Fruit fly (Drosophila melanogaster) whole organism, embryonic: Measurements from ENCODE around the gene Cdk7.

Source experiments
- Asciz ChIP-seq: fragments of 200-800 bp; sonication (Bioruptor generic); optimal IDR thresholded peaks from 2 replicates; lab custom pipeline; 2017; ENCODE audit warnings: missing biosample characterization, mild to moderate bottlenecking, missing genetic modification characterization, missing genetic modification reagents
- Awh ChIP-seq: fragments of 200-800 bp; sonication (Bioruptor generic); IDR thresholded peaks from 2 replicates; pipeline ENCODE4, ENCODE4 v1.3.6; 2022; ENCODE audit warnings: missing biosample characterization, missing genetic modification characterization
- CG1024 ChIP-seq: fragments of 200-800 bp; sonication (Bioruptor generic); IDR thresholded peaks from 2 replicates; pipeline ENCODE4 v1.3.6; 2022; ENCODE audit warnings: missing biosample characterization, missing genetic modification characterization
- CG10321 ChIP-seq: fragments of 200-800 bp; sonication (Bioruptor generic); IDR thresholded peaks from 2 replicates; pipeline ENCODE4 v1.3.6; 2022; ENCODE audit warnings: missing biosample characterization, missing genetic modification characterization
- CG11504 ChIP-seq: fragments of 200-800 bp; sonication (Bioruptor generic); optimal IDR thresholded peaks from 3 replicates; lab custom pipeline; 2019; ENCODE audit warnings: missing biosample characterization, mild to moderate bottlenecking, missing genetic modification characterization, moderate library complexity
- CG17829 ChIP-seq: fragments of 200-800 bp; optimal IDR thresholded peaks from 2 replicates; lab custom pipeline; 2019; ENCODE audit warnings: missing biosample characterization, mild to moderate bottlenecking, missing genetic modification characterization, moderate library complexity
- CG31224 ChIP-seq: fragments of 200-800 bp; sonication (Bioruptor generic); IDR thresholded peaks from 2 replicates; pipeline ENCODE4 v1.3.6; 2022; ENCODE audit warnings: missing biosample characterization, missing genetic modification characterization
- CG3163 ChIP-seq: fragments of 200-800 bp; sonication (Bioruptor generic); optimal IDR thresholded peaks from 3 replicates; lab custom pipeline; 2016; ENCODE audit warnings: missing biosample characterization, missing genetic modification characterization
- CG3995 ChIP-seq: fragments of 200-800 bp; sonication (Bioruptor generic); optimal IDR thresholded peaks from 3 replicates; lab custom pipeline; 2016; ENCODE audit warnings: missing biosample characterization, missing genetic modification characterization
- CG4854 ChIP-seq: fragments of 200-800 bp; sonication (Bioruptor generic); optimal IDR thresholded peaks from 2 replicates; lab custom pipeline; 2016; ENCODE audit warnings: missing biosample characterization, missing genetic modification characterization, inconsistent platforms
- CG6175 ChIP-seq: fragments of 200-800 bp; sonication (Bioruptor generic); IDR thresholded peaks from 3 replicates; pipeline ENCODE4 v1.3.6; 2022; ENCODE audit warnings: missing biosample characterization, missing genetic modification characterization
- CG6654 ChIP-seq: fragments of 200-800 bp; sonication (Bioruptor generic); optimal IDR thresholded peaks from 2 replicates; lab custom pipeline; 2017; ENCODE audit warnings: missing biosample characterization, mild to moderate bottlenecking, missing genetic modification characterization
- CG6791 ChIP-seq: fragments of 200-800 bp; sonication (Bioruptor generic); IDR thresholded peaks from 3 replicates; pipeline ENCODE4 v1.3.6; 2022; ENCODE audit warnings: missing biosample characterization, missing genetic modification characterization; ENCODE audit not compliant: partially characterized antibody
- CG9727 ChIP-seq: fragments of 200-800 bp; sonication (Bioruptor generic); optimal IDR thresholded peaks from 3 replicates; lab custom pipeline; 2017; ENCODE audit warnings: missing biosample characterization, mild to moderate bottlenecking, missing genetic modification characterization
- CG9797 ChIP-seq: fragments of 200-800 bp; sonication (Bioruptor generic); optimal IDR thresholded peaks from 3 replicates; lab custom pipeline; 2018; ENCODE audit warnings: missing biosample characterization, mild to moderate bottlenecking, missing genetic modification characterization
- CG9817 ChIP-seq: fragments of 200-800 bp; sonication (Bioruptor generic); optimal IDR thresholded peaks from 2 replicates; lab custom pipeline; 2018; ENCODE audit warnings: missing biosample characterization, mild to moderate bottlenecking, missing genetic modification characterization, moderate library complexity
- Dip3 ChIP-seq: fragments of 200-800 bp; sonication (Bioruptor generic); optimal IDR thresholded peaks from 3 replicates; lab custom pipeline; 2016; ENCODE audit warnings: missing biosample characterization, missing genetic modification characterization
- Elba2 ChIP-seq: fragments of 200-800 bp; sonication (Bioruptor generic); optimal IDR thresholded peaks from 3 replicates; lab custom pipeline; 2016; ENCODE audit warnings: missing biosample characterization, missing genetic modification characterization
- Ets65A ChIP-seq: fragments of 200-800 bp; sonication (Bioruptor generic); peaks from one replicate; lab custom pipeline; 2016; ENCODE audit warnings: missing biosample characterization, missing genetic modification characterization
- HLH54F ChIP-seq: fragments of 200-800 bp; sonication (Bioruptor generic); optimal IDR thresholded peaks from 3 replicates; lab custom pipeline; 2016; ENCODE audit warnings: missing biosample characterization, missing genetic modification characterization
- HLHmδ ChIP-seq: fragments of 200-800 bp; sonication (Bioruptor generic); optimal IDR thresholded peaks from 2 replicates; lab custom pipeline; 2018; ENCODE audit warnings: missing biosample characterization, mild to moderate bottlenecking, missing genetic modification characterization, moderate library complexity
- Hr51 ChIP-seq, 2 experiments: fragments of 200-800 bp; sonication (Bioruptor generic); optimal IDR thresholded peaks; 2 replicates in 1 of 2; 3 replicates in 1 of 2; lab custom pipeline; 2016 to 2018; ENCODE audit warnings: missing biosample characterization in 2 of 2, missing genetic modification characterization in 2 of 2, mild to moderate bottlenecking in 1 of 2, moderate library complexity in 1 of 2
- MESR4 ChIP-seq: fragments of 200-800 bp; sonication (Bioruptor generic); optimal IDR thresholded peaks from 2 replicates; lab custom pipeline; 2018; ENCODE audit warnings: missing biosample characterization, mild to moderate bottlenecking, missing genetic modification characterization, moderate library complexity
- Mrtf ChIP-seq: fragments of 200-800 bp; sonication (Bioruptor generic); IDR thresholded peaks from 3 replicates; pipeline ENCODE4 v1.3.6; 2022; ENCODE audit warnings: missing biosample characterization, missing genetic modification characterization
- NFAT ChIP-seq: fragments of 200-800 bp; sonication (Bioruptor generic); IDR thresholded peaks from 2 replicates; pipeline ENCODE4 v1.3.6; 2022; ENCODE audit warnings: missing biosample characterization, missing genetic modification characterization
- Oaz ChIP-seq: fragments of 200-800 bp; sonication (Bioruptor generic); IDR thresholded peaks from 2 replicates; pipeline ENCODE4 v1.3.6; 2022; ENCODE audit warnings: missing biosample characterization, missing genetic modification characterization
- Scr ChIP-seq: fragments of 200-800 bp; sonication (Bioruptor generic); IDR thresholded peaks from 2 replicates; pipeline ENCODE4 v1.3.6; 2022; ENCODE audit warnings: missing biosample characterization, missing genetic modification characterization; ENCODE audit not compliant: partially characterized antibody
- Sry-β ChIP-seq: fragments of 200-800 bp; sonication (Bioruptor generic); optimal IDR thresholded peaks from 2 replicates; lab custom pipeline; 2018; ENCODE audit warnings: missing biosample characterization, mild to moderate bottlenecking, missing genetic modification characterization, moderate library complexity
- Xbp1 ChIP-seq: fragments of 200-800 bp; sonication (Bioruptor generic); optimal IDR thresholded peaks from 3 replicates; lab custom pipeline; 2016; ENCODE audit warnings: missing biosample characterization, mild to moderate bottlenecking, missing genetic modification characterization
- amos ChIP-seq: fragments of 200-800 bp; sonication (Bioruptor generic); IDR thresholded peaks from 2 replicates; pipeline ENCODE4 v1.3.6; 2022; ENCODE audit warnings: missing biosample characterization, missing genetic modification characterization; ENCODE audit not compliant: partially characterized antibody
- ato ChIP-seq: fragments of 200-800 bp; sonication (Bioruptor generic); IDR thresholded peaks from 2 replicates; pipeline ENCODE4 v1.3.6; 2022; ENCODE audit warnings: missing biosample characterization, missing genetic modification characterization; ENCODE audit not compliant: partially characterized antibody
- caup ChIP-seq: fragments of 200-800 bp; sonication (Bioruptor generic); optimal IDR thresholded peaks from 3 replicates; lab custom pipeline; 2017; ENCODE audit warnings: missing biosample characterization, mild to moderate bottlenecking, missing genetic modification characterization, moderate library complexity; ENCODE audit not compliant: severe bottlenecking
- cwo ChIP-seq: fragments of 200-800 bp; sonication (Bioruptor generic); optimal IDR thresholded peaks from 3 replicates; lab custom pipeline; 2017; ENCODE audit warnings: missing biosample characterization, missing genetic modification characterization, mild to moderate bottlenecking, moderate library complexity, missing genetic modification reagents
- emc ChIP-seq: fragments of 200-800 bp; sonication (Bioruptor generic); optimal IDR thresholded peaks from 2 replicates; lab custom pipeline; 2016; ENCODE audit warnings: missing biosample characterization, missing genetic modification characterization
- eyg ChIP-seq: fragments of 200-800 bp; sonication (Bioruptor generic); optimal IDR thresholded peaks from 3 replicates; lab custom pipeline; 2016; ENCODE audit warnings: missing biosample characterization, missing genetic modification characterization
- gem ChIP-seq: fragments of 200-800 bp; sonication (Bioruptor generic); optimal IDR thresholded peaks from 2 replicates; lab custom pipeline; 2019; ENCODE audit warnings: missing biosample characterization, mild to moderate bottlenecking, missing genetic modification characterization, moderate library complexity
- hth ChIP-seq: fragments of >200 bp; optimal IDR thresholded peaks from 2 replicates; lab custom pipeline; 2017; ENCODE audit warnings: inconsistent platforms
- ken ChIP-seq: fragments of 200-800 bp; sonication (Bioruptor generic); IDR thresholded peaks from 3 replicates; pipeline ENCODE4 v1.3.6; 2022; ENCODE audit warnings: missing biosample characterization, missing genetic modification characterization
- lilli ChIP-seq: fragments of 200-800 bp; sonication (Bioruptor generic); optimal IDR thresholded peaks from 3 replicates; lab custom pipeline; 2016; ENCODE audit warnings: missing biosample characterization, missing genetic modification characterization
- lola ChIP-seq, 3 experiments: fragments of >200 bp in 2 of 3; fragments of 200-800 bp in 1 of 3; sonication (Bioruptor generic) in 1 of 3; optimal IDR thresholded peaks; 2 replicates each; lab custom pipeline; 2017 to 2019; ENCODE audit warnings: missing biosample characterization in 3 of 3, missing genetic modification characterization in 3 of 3, mild to moderate bottlenecking in 1 of 3, moderate library complexity in 1 of 3
- peb ChIP-seq: fragments of 200-800 bp; sonication (Bioruptor generic); IDR thresholded peaks from 2 replicates; pipeline ENCODE4 v1.3.6; 2022; ENCODE audit warnings: missing biosample characterization, missing genetic modification characterization
- pita ChIP-seq: fragments of 200-800 bp; sonication (Bioruptor generic); optimal IDR thresholded peaks from 2 replicates; lab custom pipeline; 2017; ENCODE audit warnings: missing biosample characterization, mild to moderate bottlenecking, missing genetic modification characterization
- rib ChIP-seq: fragments of 200-800 bp; sonication (Bioruptor generic); IDR thresholded peaks from 2 replicates; pipeline ENCODE4 v1.3.6; 2022; ENCODE audit warnings: missing biosample characterization, missing genetic modification characterization
- sc ChIP-seq, 3 experiments: fragments of >200 bp in 2 of 3; fragments of 200-800 bp in 1 of 3; sonication (Bioruptor generic) in 1 of 3; optimal IDR thresholded peaks; 2 replicates in 2 of 3; 3 replicates in 1 of 3; lab custom pipeline; 2017; ENCODE audit warnings: mild to moderate bottlenecking in 1 of 3, missing biosample characterization in 1 of 3, missing genetic modification characterization in 1 of 3, missing genetic modification reagents in 1 of 3
- sd ChIP-seq: fragments of 200-800 bp; sonication (Bioruptor generic); optimal IDR thresholded peaks from 3 replicates; lab custom pipeline; 2018; ENCODE audit warnings: missing biosample characterization, mild to moderate bottlenecking, missing genetic modification characterization, moderate library complexity
- sna ChIP-seq: fragments of 200-800 bp; sonication (Bioruptor generic); IDR thresholded peaks from 2 replicates; pipeline ENCODE4 v1.3.6; 2022; ENCODE audit warnings: missing biosample characterization, missing genetic modification characterization; ENCODE audit not compliant: partially characterized antibody
- so ChIP-seq: fragments of 200-800 bp; sonication (Bioruptor generic); IDR thresholded peaks from 3 replicates; pipeline ENCODE4 v1.3.6; 2022; ENCODE audit warnings: missing biosample characterization, missing genetic modification characterization
- sr ChIP-seq: fragments of 200-800 bp; sonication (Bioruptor generic); IDR thresholded peaks from 3 replicates; pipeline ENCODE4 v1.3.6; 2022; ENCODE audit warnings: missing biosample characterization, missing genetic modification characterization
- tup ChIP-seq: fragments of 200-800 bp; sonication (Bioruptor generic); optimal IDR thresholded peaks from 2 replicates; lab custom pipeline; 2016; ENCODE audit warnings: missing biosample characterization, mild to moderate bottlenecking, missing genetic modification characterization, moderate library complexity

The Cdk7 gene

DNA sequence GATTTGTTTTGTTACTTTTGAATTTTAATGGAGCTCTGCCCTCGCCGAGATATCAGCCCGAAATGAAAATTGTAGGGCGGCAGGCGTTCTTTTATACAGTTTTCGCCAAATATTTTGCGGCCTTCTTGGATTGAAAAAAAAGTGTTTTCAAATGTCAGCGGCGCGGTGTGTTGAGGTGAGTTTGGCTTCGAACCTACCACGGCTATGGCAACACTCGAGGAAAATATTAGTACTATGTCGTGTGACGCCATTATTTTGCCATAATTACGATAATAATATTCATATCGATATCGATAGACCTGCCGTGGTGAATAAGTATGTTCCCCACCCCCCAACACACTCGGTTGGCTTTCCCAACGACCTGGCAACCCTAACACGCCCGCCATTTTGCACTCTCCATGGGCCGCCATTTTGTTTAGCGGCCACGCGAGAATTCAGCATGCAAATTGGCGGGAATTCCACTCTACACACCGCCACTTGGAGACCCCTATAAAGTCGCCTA is 3.1 kb upstream of the Cdk7 start, which contains the start of the genes TrxT and dhd (continued):
- peak; percentile 54; the same call in 1 of the 2 replicates for TF ChIP-seq amos (GFP tag; lab: Robert Waterston, UW)
- no peak for TF ChIP-seq emc
- TF ChIP-seq Mrtf (GFP tag; lab: Robert Waterston, UW): no peak
- 0 out of 2 replicates have a peak, but pooled peaks have one; percentile 16 for TF ChIP-seq peb
- TF ChIP-seq Awh: peak; percentile 8; the same call in 1 of the 2 replicates
- no peak for TF ChIP-seq CG3163 (GFP tag; lab: Kevin White, UChicago)
- TF ChIP-seq tup (GFP tag; lab: Kevin White, UChicago): no peak
- no peak for TF ChIP-seq Hr51 (GFP tag; optimal IDR thresholded peaks at IDR 0.05; lab: Kevin White, UChicago)
- TF ChIP-seq CG31224 (GFP tag; lab: Robert Waterston, UW): no peak
- TF ChIP-seq Xbp1 (GFP tag; lab: Kevin White, UChicago): peak; percentile 31
- no peak for TF ChIP-seq hth (lab: Kevin White, UChicago)
- TF ChIP-seq CG4854: no peak
- no peak for TF ChIP-seq sd
- peak; percentile 5 for TF ChIP-seq MESR4
- TF ChIP-seq CG9817 (tag; lab: Kevin White, UChicago): no peak
- TF ChIP-seq rib (GFP tag; lab: Robert Waterston, UW): 0 out of 2 replicates have a peak, but pooled peaks have one; percentile 43
- TF ChIP-seq Dip3 (GFP tag; lab: Kevin White, UChicago): no peak
- no peak for TF ChIP-seq gem (tag; lab: Kevin White, UChicago)
- TF ChIP-seq cwo (GFP tag; lab: Kevin White, UChicago): no peak
- TF ChIP-seq CG17829: no peak
- 0 out of 2 replicates have a peak, but pooled peaks have one; percentile 38 for TF ChIP-seq CG1024 (GFP tag; lab: Robert Waterston, UW)
- TF ChIP-seq sna: peak; percentile 59; the same call in 1 of the 2 replicates
- no peak for TF ChIP-seq Ets65A (GFP tag; lab: Kevin White, UChicago)
- TF ChIP-seq lola (GFP tag; optimal IDR thresholded peaks at IDR 0.05; lab: Kevin White, UChicago): no peak
- peak; percentile 70 for TF ChIP-seq CG6791
- peak; percentile 50 for TF ChIP-seq caup (GFP tag; lab: Kevin White, UChicago)
- no peak for TF ChIP-seq Elba2
- TF ChIP-seq ato (GFP tag; lab: Robert Waterston, UW): peak; percentile 47; the same call in 1 of the 2 replicates
- 0 out of 3 replicates have a peak, but pooled peaks have one; percentile 52 for TF ChIP-seq sr (GFP tag; lab: Robert Waterston, UW)
- no peak for TF ChIP-seq NFAT (GFP tag; lab: Robert Waterston, UW)
- TF ChIP-seq Sry-β (GFP tag; lab: Kevin White, UChicago): no peak
- TF ChIP-seq sc (optimal IDR thresholded peaks at IDR 0.05; lab: Kevin White, UChicago): no peak
- no peak for TF ChIP-seq sc (GFP tag; optimal IDR thresholded peaks at IDR 0.05; lab: Kevin White, UChicago)
- no peak for TF ChIP-seq CG3995 (GFP tag; lab: Kevin White, UChicago)
- no peak for TF ChIP-seq CG11504 (tag; lab: Kevin White, UChicago)
- no peak for TF ChIP-seq CG9797 (GFP tag; lab: Kevin White, UChicago)
- TF ChIP-seq HLH54F (GFP tag; lab: Kevin White, UChicago): no peak
- peak; percentile 21 for TF ChIP-seq CG9727 (GFP tag; lab: Kevin White, UChicago)
- peak; percentile 21 for TF ChIP-seq HLHmδ (GFP tag; lab: Kevin White, UChicago)
- TF ChIP-seq pita: no peak
- TF ChIP-seq so: peak; percentile 53; the same call in 1 of the 3 replicates
- TF ChIP-seq Asciz (GFP tag; lab: Kevin White, UChicago): no peak
- TF ChIP-seq CG10321 (GFP tag; lab: Robert Waterston, UW): no peak
- TF ChIP-seq lilli: no peak
- TF ChIP-seq Oaz (GFP tag; lab: Robert Waterston, UW): no peak
- TF ChIP-seq CG6654: no peak
- TF ChIP-seq CG6175 (GFP tag; lab: Robert Waterston, UW): no peak
- peak; percentile 38 for TF ChIP-seq Scr
- no peak for TF ChIP-seq ken (GFP tag; lab: Robert Waterston, UW)
- no peak for TF ChIP-seq eyg (GFP tag; lab: Kevin White, UChicago)
